Worm (Caenorhabditis elegans) whole organism, L1 larva: ENCODE measurements around the gene C23H3.5.

Source experiments
- C04F5.9 ChIP-seq: sonication (generic microtip); optimal IDR thresholded peaks from 2 replicates; lab custom pipeline; 2016; ENCODE audit warnings: missing genetic modification characterization, missing compliant biosample characterization
- C16A3.4 ChIP-seq: fragments of 150-350 bp; optimal IDR thresholded peaks from 2 replicates; lab custom pipeline; 2014; ENCODE audit warnings: missing biosample characterization, missing genetic modification characterization
- Y116A8C.19 ChIP-seq: sonication (generic microtip); optimal IDR thresholded peaks from 2 replicates; lab custom pipeline; 2016; ENCODE audit warnings: missing compliant biosample characterization, missing genetic modification characterization, borderline replicate concordance
- aha-1 ChIP-seq: fragments of 150-350 bp; optimal IDR thresholded peaks from 2 replicates; lab custom pipeline; 2014; ENCODE audit warnings: missing biosample characterization, missing genetic modification characterization
- alr-1 ChIP-seq: fragments of 200-800 bp; sonication (Bioruptor generic); optimal IDR thresholded peaks from 2 replicates; lab custom pipeline; 2018; ENCODE audit warnings: borderline replicate concordance, mild to moderate bottlenecking, missing genetic modification characterization, missing compliant biosample characterization
- ama-1 ChIP-seq: fragments of 150-350 bp; optimal IDR thresholded peaks from 2 replicates; lab custom pipeline; 2014
- blmp-1 ChIP-seq: fragments of 150-350 bp; optimal IDR thresholded peaks from 2 replicates; lab custom pipeline; 2014; ENCODE audit warnings: missing biosample characterization, missing genetic modification characterization
- ceh-82 ChIP-seq, 3 experiments: fragments of 150-350 bp in 1 of 3; sonication (generic microtip) in 2 of 3; optimal IDR thresholded peaks; 2 replicates each; lab custom pipeline; 2014 to 2017; ENCODE audit warnings: missing biosample characterization in 3 of 3, missing genetic modification characterization in 3 of 3
- ceh-88 ChIP-seq: fragments of 200-800 bp; sonication (Bioruptor generic); IDR thresholded peaks from 2 replicates; pipeline ENCODE4 v1.3.6; 2022; ENCODE audit warnings: missing genetic modification characterization, missing compliant biosample characterization
- ceh-90 ChIP-seq: sonication (generic microtip); optimal IDR thresholded peaks from 2 replicates; lab custom pipeline; 2016; ENCODE audit warnings: missing genetic modification characterization, missing compliant biosample characterization
- dsc-1 ChIP-seq: sonication (generic microtip); optimal IDR thresholded peaks from 2 replicates; lab custom pipeline; 2016; ENCODE audit warnings: mild to moderate bottlenecking, missing genetic modification characterization, missing compliant biosample characterization
- efl-1 ChIP-seq, 4 experiments: fragments of 150-350 bp; optimal IDR thresholded peaks in 3 of 4; peaks in 1 of 4; 1 replicate in 1 of 4; 2 replicates in 3 of 4; lab custom pipeline; 2014; ENCODE audit warnings: missing biosample characterization in 2 of 4, missing genetic modification characterization in 2 of 4, missing genetic modification reagents in 2 of 4
- ets-5 ChIP-seq: fragments of 200-800 bp; sonication (Bioruptor generic); IDR thresholded peaks from 2 replicates; pipeline ENCODE4 v1.3.6; 2022; ENCODE audit warnings: missing genetic modification characterization, missing compliant biosample characterization
- fkh-10 ChIP-seq: sonication (generic microtip); optimal IDR thresholded peaks from 2 replicates; lab custom pipeline; 2017; ENCODE audit warnings: missing biosample characterization, missing genetic modification reagents, missing genetic modification characterization
- hlh-17 ChIP-seq: fragments of 200-800 bp; sonication (Bioruptor generic); optimal IDR thresholded peaks from 2 replicates; lab custom pipeline; 2018; ENCODE audit warnings: missing genetic modification characterization, mild to moderate bottlenecking, missing compliant biosample characterization, moderate library complexity, borderline replicate concordance
- hpl-2 ChIP-seq: fragments of 150-350 bp; optimal IDR thresholded peaks from 2 replicates; lab custom pipeline; 2014; ENCODE audit warnings: missing biosample characterization, missing genetic modification reagents, missing genetic modification characterization
- jun-1 ChIP-seq: fragments of 150-350 bp; optimal IDR thresholded peaks from 2 replicates; lab custom pipeline; 2014; ENCODE audit warnings: missing biosample characterization, missing genetic modification reagents, missing genetic modification characterization
- lin-13 ChIP-seq: fragments of 150-350 bp; optimal IDR thresholded peaks from 2 replicates; lab custom pipeline; 2014; ENCODE audit warnings: missing biosample characterization, missing genetic modification reagents, missing genetic modification characterization
- lin-15B ChIP-seq: fragments of 150-350 bp; sonication (generic microtip); optimal IDR thresholded peaks from 3 replicates; lab custom pipeline; 2014; ENCODE audit warnings: missing biosample characterization, missing genetic modification characterization
- lin-39 ChIP-seq: fragments of 150-350 bp; optimal IDR thresholded peaks from 2 replicates; lab custom pipeline; 2014; ENCODE audit warnings: missing biosample characterization, missing genetic modification reagents, missing genetic modification characterization
- lir-3 ChIP-seq: sonication (generic microtip); optimal IDR thresholded peaks from 2 replicates; lab custom pipeline; 2016; ENCODE audit warnings: mild to moderate bottlenecking, missing genetic modification characterization, moderate library complexity, missing compliant biosample characterization; ENCODE audit not compliant: poor library complexity
- mab-9 ChIP-seq: fragments of 200-800 bp; sonication (Bioruptor generic); IDR thresholded peaks from 2 replicates; pipeline ENCODE4 v1.3.6; 2022; ENCODE audit warnings: missing genetic modification reagents, missing genetic modification characterization, missing compliant biosample characterization
- mef-2 ChIP-seq: fragments of 150-350 bp; optimal IDR thresholded peaks from 2 replicates; lab custom pipeline; 2014; ENCODE audit warnings: missing biosample characterization, missing genetic modification characterization
- nhr-11 ChIP-seq: fragments of 150-350 bp; optimal IDR thresholded peaks from 2 replicates; lab custom pipeline; 2014; ENCODE audit warnings: missing biosample characterization, missing genetic modification characterization
- nhr-12 ChIP-seq: sonication (generic microtip); optimal IDR thresholded peaks from 2 replicates; lab custom pipeline; 2017; ENCODE audit warnings: missing biosample characterization, missing genetic modification characterization
- nhr-20 ChIP-seq: sonication (generic microtip); optimal IDR thresholded peaks from 2 replicates; lab custom pipeline; 2016; ENCODE audit warnings: mild to moderate bottlenecking, missing genetic modification characterization, missing compliant biosample characterization
- nhr-76 ChIP-seq: sonication (generic microtip); optimal IDR thresholded peaks from 2 replicates; lab custom pipeline; 2017; ENCODE audit warnings: missing biosample characterization, missing genetic modification characterization
- nhr-77 ChIP-seq: fragments of 150-350 bp; optimal IDR thresholded peaks from 2 replicates; lab custom pipeline; 2014; ENCODE audit warnings: missing biosample characterization, missing genetic modification characterization
- nhr-84 ChIP-seq: sonication (generic microtip); optimal IDR thresholded peaks from 2 replicates; lab custom pipeline; 2017; ENCODE audit warnings: missing biosample characterization, missing genetic modification characterization
- nhr-85 ChIP-seq: sonication (generic microtip); peaks from one replicate; lab custom pipeline; 2016; ENCODE audit warnings: missing genetic modification characterization, inconsistent platforms, missing compliant biosample characterization
- pag-3 ChIP-seq: sonication (generic microtip); optimal IDR thresholded peaks from 2 replicates; lab custom pipeline; 2017; ENCODE audit warnings: missing genetic modification characterization, mild to moderate bottlenecking, missing compliant biosample characterization, antibody characterized with exemption, borderline replicate concordance; ENCODE audit not compliant: insufficient read depth
- pax-3 ChIP-seq: fragments of 200-800 bp; sonication (Bioruptor generic); optimal IDR thresholded peaks from 2 replicates; lab custom pipeline; 2018; ENCODE audit warnings: mild to moderate bottlenecking, missing genetic modification characterization, moderate library complexity, missing compliant biosample characterization
- rnt-1 ChIP-seq: sonication (generic microtip); optimal IDR thresholded peaks from 2 replicates; lab custom pipeline; 2016; ENCODE audit warnings: mild to moderate bottlenecking, missing genetic modification characterization, moderate library complexity, missing compliant biosample characterization
- skn-1 ChIP-seq: fragments of 150-350 bp; optimal IDR thresholded peaks from 2 replicates; lab custom pipeline; 2014; ENCODE audit warnings: missing biosample characterization, missing genetic modification characterization
- snu-23 ChIP-seq: sonication (generic microtip); optimal IDR thresholded peaks from 2 replicates; lab custom pipeline; 2016; ENCODE audit warnings: missing genetic modification characterization, missing compliant biosample characterization
- sox-4 ChIP-seq: sonication (generic microtip); optimal IDR thresholded peaks from 2 replicates; lab custom pipeline; 2016; ENCODE audit warnings: missing genetic modification characterization, missing compliant biosample characterization
- sup-37 ChIP-seq: fragments of 200-800 bp; sonication (Bioruptor generic); optimal IDR thresholded peaks from 2 replicates; lab custom pipeline; 2018; ENCODE audit warnings: mild to moderate bottlenecking, missing genetic modification characterization, missing compliant biosample characterization
- tbx-2 ChIP-seq: sonication (generic microtip); optimal IDR thresholded peaks from 2 replicates; lab custom pipeline; 2016; ENCODE audit warnings: missing genetic modification characterization, missing compliant biosample characterization
- unc-130 ChIP-seq: fragments of 150-350 bp; optimal IDR thresholded peaks from 2 replicates; lab custom pipeline; 2017; ENCODE audit warnings: missing biosample characterization, missing genetic modification characterization, inconsistent platforms
- unc-30 ChIP-seq: sonication (generic microtip); optimal IDR thresholded peaks from 2 replicates; lab custom pipeline; 2017; ENCODE audit warnings: missing biosample characterization, missing genetic modification characterization
- unc-62 ChIP-seq: fragments of 150-350 bp; optimal IDR thresholded peaks from 2 replicates; lab custom pipeline; 2014; ENCODE audit warnings: missing biosample characterization, missing genetic modification reagents, missing genetic modification characterization
- unc-86 ChIP-seq: sonication (generic microtip); optimal IDR thresholded peaks from 2 replicates; lab custom pipeline; 2016; ENCODE audit warnings: missing genetic modification characterization, missing compliant biosample characterization
- vab-15 ChIP-seq: sonication (generic microtip); optimal IDR thresholded peaks from 2 replicates; lab custom pipeline; 2017; ENCODE audit warnings: missing genotype, mild to moderate bottlenecking, missing genetic modification characterization, missing compliant biosample characterization
- zag-1 ChIP-seq: fragments of 150-350 bp; optimal IDR thresholded peaks from 2 replicates; lab custom pipeline; 2014; ENCODE audit warnings: missing biosample characterization, missing genetic modification characterization
- zip-4 ChIP-seq: fragments of 200-800 bp; sonication (Bioruptor generic); optimal IDR thresholded peaks from 2 replicates; lab custom pipeline; 2018; ENCODE audit warnings: mild to moderate bottlenecking, missing genetic modification characterization, moderate library complexity, missing compliant biosample characterization
- ztf-11 ChIP-seq, 2 experiments: sonication (generic microtip); optimal IDR thresholded peaks; 2 replicates each; lab custom pipeline; 2016 to 2017; ENCODE audit warnings: missing genetic modification characterization in 2 of 2, missing biosample characterization in 1 of 2, missing compliant biosample characterization in 1 of 2

The C23H3.5 gene

ce11 chrII:8212-8611 lies 39.2 kb upstream of the C23H3.5 start:
- no peak for TF ChIP-seq nhr-76
- TF ChIP-seq dsc-1 = no peak
- no peak for TF ChIP-seq tbx-2 (tag; lab: Kevin White, UChicago)
- TF ChIP-seq ceh-82 (tag; optimal IDR thresholded peaks at IDR 0.05; lab: Kevin White, UChicago) = no peak
- TF ChIP-seq lir-3 (tag; lab: Kevin White, UChicago) = no peak
- no peak for TF ChIP-seq unc-62 (GFP tag; lab: Kevin White, UChicago)
- no peak for TF ChIP-seq nhr-12 (tag; lab: Kevin White, UChicago)
- TF ChIP-seq ceh-88 (GFP tag; lab: Robert Waterston, UW) = no peak
- TF ChIP-seq snu-23 (GFP tag; lab: Kevin White, UChicago) = no peak
- TF ChIP-seq sox-4 (tag; lab: Kevin White, UChicago) = no peak
- no peak for TF ChIP-seq zip-4 (GFP tag; lab: Kevin White, UChicago)
- no peak for TF ChIP-seq mab-9 (GFP tag; lab: Robert Waterston, UW)
- TF ChIP-seq skn-1 = no peak
- TF ChIP-seq fkh-10 (GFP tag; lab: Kevin White, UChicago) = no peak

- TF ChIP-seq unc-86 (tag; lab: Kevin White, UChicago) (no peak), nhr-77 (no peak), mab-9 (GFP tag; lab: Robert Waterston, UW) (no peak), ztf-11 (tag; optimal IDR thresholded peaks at IDR 0.05; lab: Kevin White, UChicago) (no peak), fkh-10 (GFP tag; lab: Kevin White, UChicago) (no peak), lin-15B (tag; lab: Kevin White, UChicago) (no peak), zag-1 (no peak), nhr-20 (tag; lab: Kevin White, UChicago) (no peak), jun-1 (tag; lab: Kevin White, UChicago) (no peak)
Observed at ce11 chrII:11783-12182, 35.6 kb upstream of the C23H3.5 start, which contains the start of gene best-4. TSS of gene best-4 (minus strand) at chrII:11883.

- TF ChIP-seq lin-39 (tag; lab: Kevin White, UChicago) (no peak), alr-1 (tag; lab: Kevin White, UChicago) (no peak), mab-9 (GFP tag; lab: Robert Waterston, UW) (no peak), mef-2 (no peak), nhr-84 (tag; lab: Kevin White, UChicago) (no peak), zip-4 (GFP tag; lab: Kevin White, UChicago) (no peak), C04F5.9 (tag; lab: Kevin White, UChicago) (no peak), blmp-1 (tag; lab: Kevin White, UChicago) (no peak), unc-86 (tag; lab: Kevin White, UChicago) (no peak), fkh-10 (GFP tag; lab: Kevin White, UChicago) (no peak), aha-1 (tag; lab: Kevin White, UChicago) (no peak), Y116A8C.19 (tag; lab: Kevin White, UChicago) (no peak), ztf-11 (tag; optimal IDR thresholded peaks at IDR 0.05; lab: Kevin White, UChicago) (no peak), sox-4 (tag; lab: Kevin White, UChicago) (no peak), lin-15B (tag; lab: Kevin White, UChicago) (no peak), rnt-1 (no peak), C16A3.4 (no peak), hpl-2 (GFP tag; lab: Kevin White, UChicago) (no peak), jun-1 (tag; lab: Kevin White, UChicago) (no peak)
Observed at ce11 chrII:12685-13084, 34.7 kb upstream of the C23H3.5 start, which contains the start of gene best-3. TSS of gene best-3 (plus strand) at chrII:12985.

- TF ChIP-seq lin-13 (GFP tag; lab: Kevin White, UChicago) (peak; percentile 32), zag-1 (no peak), C04F5.9 (tag; lab: Kevin White, UChicago) (peak; percentile 43), lir-3 (tag; lab: Kevin White, UChicago) (no peak), nhr-85 (peak; percentile 78), efl-1 (optimal IDR thresholded peaks at IDR 0.05; lab: Kevin White, UChicago) (peak; percentile 65 to 68), efl-1 (GFP tag; optimal IDR thresholded peaks at IDR 0.05 in 1 of 2; lab: Kevin White, UChicago) (peak; percentile 56 to 92), unc-30 (tag; lab: Kevin White, UChicago) (no peak), ets-5 (no peak), pag-3 (tag; lab: Kevin White, UChicago) (no peak), pax-3 (tag; lab: Kevin White, UChicago) (no peak), sup-37 (no peak), alr-1 (tag; lab: Kevin White, UChicago) (no peak), nhr-77 (peak; percentile 22), nhr-11 (no peak), vab-15 (peak; percentile 30), ama-1 (lab: Kevin White, UChicago) (no peak), hlh-17 (GFP tag; lab: Kevin White, UChicago) (no peak), ceh-90 (tag; lab: Kevin White, UChicago) (no peak), unc-130 (no peak), aha-1 (tag; lab: Kevin White, UChicago) (no peak)
Observed at ce11 chrII:18787-19186, 28.6 kb upstream of the C23H3.5 start.
